Worm (Caenorhabditis elegans) whole organism, L4 larva: ENCODE data around the gene twf-2.

Experiments used
- R02D3.7 ChIP-seq: fragments of 150-350 bp; sonication (generic microtip); optimal IDR thresholded peaks from 3 replicates; lab custom pipeline; 2014; ENCODE audit warnings: missing biosample characterization, missing genetic modification characterization
- ZK546.5 ChIP-seq, 2 experiments: sonication (generic microtip); optimal IDR thresholded peaks; 2 replicates each; lab custom pipeline; 2017; ENCODE audit warnings: missing biosample characterization in 2 of 2, missing genetic modification characterization in 2 of 2
- mdl-1 ChIP-seq, 2 experiments: fragments of 150-350 bp in 1 of 2; sonication (generic microtip) in 1 of 2; optimal IDR thresholded peaks; 2 replicates each; lab custom pipeline; 2014 to 2017; ENCODE audit warnings: missing biosample characterization in 2 of 2, missing genetic modification characterization in 2 of 2
- mep-1 ChIP-seq: fragments of 150-350 bp; sonication (generic microtip); optimal IDR thresholded peaks from 3 replicates; lab custom pipeline; 2014; ENCODE audit warnings: missing biosample characterization, missing genetic modification characterization
- nhr-41 ChIP-seq: fragments of 200-800 bp; sonication (Bioruptor generic); IDR thresholded peaks from 2 replicates; pipeline ENCODE4 v1.3.6; 2022; ENCODE audit warnings: missing genetic modification reagents, missing genetic modification characterization, missing compliant biosample characterization
- pha-4 ChIP-seq, 2 experiments: fragments of 150-350 bp in 1 of 2; fragments of 200-800 bp in 1 of 2; sonication (Bioruptor generic) in 1 of 2; IDR thresholded peaks in 1 of 2; optimal IDR thresholded peaks in 1 of 2; 2 replicates each; pipeline versions ENCODE4 v1.3.6 to Lab custom; 2014 to 2022; ENCODE audit warnings: missing genetic modification characterization in 2 of 2, missing genetic modification reagents in 2 of 2, missing biosample characterization in 1 of 2, missing compliant biosample characterization in 1 of 2
- pqm-1 ChIP-seq: sonication (generic microtip); optimal IDR thresholded peaks from 2 replicates; lab custom pipeline; 2017; ENCODE audit warnings: missing biosample characterization, missing genetic modification characterization
- unc-39 ChIP-seq: sonication (generic microtip); optimal IDR thresholded peaks from 2 replicates; lab custom pipeline; 2017; ENCODE audit warnings: missing biosample characterization, missing genetic modification characterization

DNA sequence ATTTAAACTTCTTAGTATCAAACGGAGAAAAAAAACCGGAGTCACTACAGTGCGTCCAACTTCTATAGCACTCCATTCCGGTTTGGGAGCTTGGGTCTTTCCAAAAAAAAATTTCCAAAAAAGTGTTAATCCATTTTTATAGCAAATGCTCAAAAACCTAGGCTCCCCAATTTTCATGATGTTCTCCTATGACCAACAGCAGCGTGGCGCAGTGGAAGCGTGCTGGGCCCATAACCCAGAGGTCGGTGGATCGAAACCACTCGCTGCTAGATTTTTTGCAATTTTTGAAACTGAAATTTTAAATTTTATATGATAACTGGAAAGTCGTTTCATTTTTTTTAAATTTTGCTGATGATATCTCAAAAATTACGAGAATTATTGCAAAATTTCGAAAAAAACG is 5.0 kb upstream of the twf-2 start:
- no peak for TF ChIP-seq unc-39 (tag; lab: Kevin White, UChicago)
- TF ChIP-seq R02D3.7 (tag; lab: Kevin White, UChicago), result no peak
- TF ChIP-seq pha-4 (GFP tag; IDR thresholded peaks at IDR 0.05; lab: Robert Waterston, UW), result 0 out of 2 replicates have a peak, but pooled peaks have one; percentile 33
- no peak for TF ChIP-seq pha-4 (tag; optimal IDR thresholded peaks at IDR 0.05; lab: Kevin White, UChicago)
- TF ChIP-seq pqm-1 (tag; lab: Kevin White, UChicago), result no peak
- TF ChIP-seq ZK546.5 (tag; optimal IDR thresholded peaks at IDR 0.05; lab: Kevin White, UChicago), result no peak
- TF ChIP-seq mep-1, result no peak
- no peak for TF ChIP-seq nhr-41 (GFP tag; lab: Robert Waterston, UW)
- TF ChIP-seq mdl-1 (tag; optimal IDR thresholded peaks at IDR 0.05; lab: Kevin White, UChicago), result no peak
